Worm (Caenorhabditis elegans) whole organism, early embryonic: ENCODE measurements around the gene srv-29.

Experiments used
- B0310.2 ChIP-seq: sonication (generic microtip); optimal IDR thresholded peaks from 2 replicates; lab custom pipeline; 2016; ENCODE audit warnings: mild to moderate bottlenecking, missing genetic modification characterization, missing compliant biosample characterization
- F13C5.2 ChIP-seq: sonication (generic microtip); optimal IDR thresholded peaks from 2 replicates; lab custom pipeline; 2017; ENCODE audit warnings: mild to moderate bottlenecking, missing genetic modification characterization, inconsistent platforms, missing compliant biosample characterization
- aly-1 ChIP-seq: sonication (generic microtip); optimal IDR thresholded peaks from 2 replicates; lab custom pipeline; 2016; ENCODE audit warnings: missing genetic modification characterization, missing compliant biosample characterization
- ama-1 ChIP-seq: fragments of 150-350 bp; optimal IDR thresholded peaks from 2 replicates; lab custom pipeline; 2014
- ceh-13 ChIP-seq: fragments of 200-800 bp; sonication (Bioruptor generic); optimal IDR thresholded peaks from 2 replicates; lab custom pipeline; 2018; ENCODE audit warnings: mild to moderate bottlenecking, missing genetic modification characterization, missing compliant biosample characterization
- ceh-36 ChIP-seq: sonication (generic microtip); optimal IDR thresholded peaks from 2 replicates; lab custom pipeline; 2016; ENCODE audit warnings: missing genetic modification characterization, inconsistent platforms, missing compliant biosample characterization
- ets-7 ChIP-seq: sonication (generic microtip); optimal IDR thresholded peaks from 2 replicates; lab custom pipeline; 2016; ENCODE audit warnings: missing genotype, missing genetic modification characterization, missing compliant biosample characterization
- flt-1 ChIP-seq: fragments of 200-800 bp; sonication (Bioruptor generic); IDR thresholded peaks from 2 replicates; pipeline ENCODE4 v1.3.6; 2022; ENCODE audit warnings: missing genetic modification characterization, missing compliant biosample characterization
- hmbx-1 ChIP-seq: sonication (generic microtip); optimal IDR thresholded peaks from 2 replicates; lab custom pipeline; 2016; ENCODE audit warnings: mild to moderate bottlenecking, missing genetic modification characterization, missing compliant biosample characterization
- hmg-4 ChIP-seq: fragments of 200-800 bp; sonication (Bioruptor generic); optimal IDR thresholded peaks from 2 replicates; lab custom pipeline; 2018; ENCODE audit warnings: mild to moderate bottlenecking, missing genetic modification characterization, missing compliant biosample characterization
- scrt-1 ChIP-seq: fragments of 200-800 bp; sonication (Bioruptor generic); IDR thresholded peaks from 2 replicates; pipeline ENCODE4 v1.3.6; 2022; ENCODE audit warnings: missing genetic modification characterization, missing compliant biosample characterization
- sea-1 ChIP-seq: fragments of 200-800 bp; sonication (Bioruptor generic); conservative IDR thresholded peaks from 2 replicates; pipeline ENCODE4 v1.3.6; 2022; ENCODE audit warnings: missing genetic modification characterization, missing compliant biosample characterization
- tbx-11 ChIP-seq: fragments of 200-800 bp; sonication (Bioruptor generic); IDR thresholded peaks from 2 replicates; pipeline ENCODE4 v1.3.6; 2022; ENCODE audit warnings: missing genetic modification characterization, missing compliant biosample characterization
- tbx-37 ChIP-seq: fragments of 200-800 bp; sonication (Bioruptor generic); conservative IDR thresholded peaks from 2 replicates; pipeline ENCODE4 v1.3.6; 2022; ENCODE audit warnings: missing genetic modification reagents, missing genetic modification characterization, missing compliant biosample characterization

ce11 chrIV:6279392-6279791 is 13.0 kb upstream of the srv-29 start, which contains the start of gene sams-5:
- TF ChIP-seq ceh-13 (GFP tag; lab: Kevin White, UChicago) (no peak), scrt-1 (GFP tag; lab: Robert Waterston, UW) (no peak), ama-1 (lab: Kevin White, UChicago) (no peak), hmg-4 (GFP tag; lab: Kevin White, UChicago) (no peak), ceh-36 (tag; lab: Kevin White, UChicago) (no peak), B0310.2 (tag; lab: Kevin White, UChicago) (no peak), F13C5.2 (no peak), tbx-11 (GFP tag; lab: Robert Waterston, UW) (no peak), tbx-37 (GFP tag; lab: Robert Waterston, UW) (no peak), aly-1 (tag; lab: Kevin White, UChicago) (no peak), ets-7 (tag; lab: Kevin White, UChicago) (no peak), flt-1 (GFP tag; lab: Robert Waterston, UW) (no peak), hmbx-1 (tag; lab: Kevin White, UChicago) (no peak), sea-1 (GFP tag; lab: Robert Waterston, UW) (no peak)
